Fruit fly (Drosophila melanogaster) whole organism, wandering third instar larva: ENCODE results near the gene MtnE.

ENCODE experiments used
- CG32264 ChIP-seq: fragments of 200-800 bp; sonication (Bioruptor generic); optimal IDR thresholded peaks from 2 replicates; lab custom pipeline; 2016; ENCODE audit warnings: missing biosample characterization, missing genetic modification characterization
- CG9705 ChIP-seq: fragments of 200-800 bp; sonication (Bioruptor generic); optimal IDR thresholded peaks from 2 replicates; lab custom pipeline; 2018; ENCODE audit warnings: missing biosample characterization, mild to moderate bottlenecking, missing genetic modification characterization
- CrebA ChIP-seq: fragments of 200-800 bp; sonication (Bioruptor generic); optimal IDR thresholded peaks from 2 replicates; lab custom pipeline; 2016; ENCODE audit warnings: missing biosample characterization, mild to moderate bottlenecking, missing genetic modification characterization, borderline replicate concordance
- Dfd ChIP-seq: fragments of >200 bp; optimal IDR thresholded peaks from 2 replicates; lab custom pipeline; 2017; ENCODE audit warnings: missing biosample characterization, missing genetic modification characterization
- Dif ChIP-seq: fragments of 200-275, 200-300 bp; sonication (Bioruptor generic); optimal IDR thresholded peaks from 2 replicates; lab custom pipeline; 2018; ENCODE audit warnings: missing biosample characterization, missing genetic modification characterization; ENCODE audit not compliant: partially characterized antibody
- GATAd ChIP-seq: sonication (Bioruptor generic); optimal IDR thresholded peaks from 2 replicates; lab custom pipeline; 2016; ENCODE audit warnings: missing biosample characterization, missing genetic modification characterization
- HLH106 ChIP-seq: fragments of 200-800 bp; optimal IDR thresholded peaks from 3 replicates; lab custom pipeline; 2019; ENCODE audit warnings: missing biosample characterization, mild to moderate bottlenecking, missing genetic modification characterization, moderate library complexity
- Hr78 ChIP-seq: fragments of >200 bp; optimal IDR thresholded peaks from 2 replicates; lab custom pipeline; 2017; ENCODE audit warnings: missing biosample characterization, missing genetic modification characterization
- Hr83 ChIP-seq: fragments of 200-300 bp; sonication (Bioruptor generic); optimal IDR thresholded peaks from 2 replicates; lab custom pipeline; 2016; ENCODE audit warnings: missing biosample characterization, mild to moderate bottlenecking, missing genetic modification characterization, moderate library complexity; ENCODE audit not compliant: poor library complexity, severe bottlenecking
- Jra ChIP-seq: sonication (Bioruptor generic); optimal IDR thresholded peaks from 2 replicates; lab custom pipeline; 2016; ENCODE audit warnings: missing biosample characterization, missing genetic modification characterization
- Mio ChIP-seq: sonication (Bioruptor generic); optimal IDR thresholded peaks from 2 replicates; lab custom pipeline; 2016; ENCODE audit warnings: missing biosample characterization, missing genetic modification characterization
- Myc ChIP-seq: fragments of >200 bp; optimal IDR thresholded peaks from 2 replicates; lab custom pipeline; 2017
- N ChIP-seq: fragments of >200 bp; optimal IDR thresholded peaks from 2 replicates; lab custom pipeline; 2018; ENCODE audit warnings: missing biosample characterization, missing external identifiers, missing genetic modification characterization
- OdsH ChIP-seq: fragments of 200-800 bp; sonication (Bioruptor generic); optimal IDR thresholded peaks from 2 replicates; lab custom pipeline; 2016; ENCODE audit warnings: missing biosample characterization, mild to moderate bottlenecking, missing genetic modification characterization
- Sp1 ChIP-seq: fragments of 200-800 bp; sonication (Bioruptor generic); optimal IDR thresholded peaks from 3 replicates; lab custom pipeline; 2019; ENCODE audit warnings: missing biosample characterization, mild to moderate bottlenecking, missing genetic modification characterization, moderate library complexity
- Vsx2 ChIP-seq: fragments of 200-300, 225-300 bp; sonication (Bioruptor generic); optimal IDR thresholded peaks from 2 replicates; lab custom pipeline; 2018; ENCODE audit warnings: missing biosample characterization, missing genetic modification characterization; ENCODE audit not compliant: partially characterized antibody
- br ChIP-seq: fragments of 200-800 bp; sonication (Bioruptor generic); optimal IDR thresholded peaks from 2 replicates; lab custom pipeline; 2016; ENCODE audit warnings: missing biosample characterization, missing genetic modification characterization
- brk ChIP-seq: fragments of 200-800 bp; sonication (Bioruptor generic); optimal IDR thresholded peaks from 2 replicates; lab custom pipeline; 2016; ENCODE audit warnings: missing biosample characterization, mild to moderate bottlenecking, missing genetic modification characterization
- dl ChIP-seq, 2 experiments: fragments of 175-275, 200-275 bp in 1 of 2; fragments of 200-275 bp in 1 of 2; sonication (Bioruptor generic); optimal IDR thresholded peaks; lab custom pipeline; 2018; ENCODE audit warnings: mild to moderate bottlenecking in 2 of 2, missing biosample characterization in 2 of 2, missing genetic modification characterization in 2 of 2, moderate library complexity in 2 of 2; ENCODE audit not compliant: partially characterized antibody in 2 of 2, insufficient read depth in 1 of 2
- foxo ChIP-seq, 2 experiments: fragments of 200-800 bp; sonication (Bioruptor generic); optimal IDR thresholded peaks; 2 replicates in 1 of 2; 3 replicates in 1 of 2; lab custom pipeline; 2016 to 2017; ENCODE audit warnings: missing biosample characterization in 2 of 2, missing genetic modification characterization in 2 of 2
- fru ChIP-seq: fragments of 200-800 bp; sonication (Bioruptor generic); optimal IDR thresholded peaks from 3 replicates; lab custom pipeline; 2016; ENCODE audit warnings: missing biosample characterization, mild to moderate bottlenecking, missing genetic modification characterization
- jim ChIP-seq: fragments of 175-275, 200-325 bp; sonication (Bioruptor generic); optimal IDR thresholded peaks from 2 replicates; lab custom pipeline; 2016; ENCODE audit warnings: missing biosample characterization, mild to moderate bottlenecking, missing genetic modification characterization
- pan ChIP-seq: fragments of >200 bp; optimal IDR thresholded peaks from 2 replicates; lab custom pipeline; 2017
- psq ChIP-seq: fragments of 200-800 bp; sonication (Bioruptor generic); optimal IDR thresholded peaks from 3 replicates; lab custom pipeline; 2017; ENCODE audit warnings: missing biosample characterization, mild to moderate bottlenecking, missing genetic modification characterization, moderate library complexity
- rgr ChIP-seq: fragments of 200-800 bp; sonication (Bioruptor generic); optimal IDR thresholded peaks from 3 replicates; lab custom pipeline; 2016; ENCODE audit warnings: missing biosample characterization, mild to moderate bottlenecking, missing genetic modification characterization
- sage ChIP-seq: fragments of 200-800 bp; sonication (Bioruptor generic); optimal IDR thresholded peaks from 2 replicates; lab custom pipeline; 2016; ENCODE audit warnings: missing biosample characterization, mild to moderate bottlenecking, missing genetic modification characterization
- sv ChIP-seq: fragments of 200-800 bp; sonication (Bioruptor generic); optimal IDR thresholded peaks from 3 replicates; lab custom pipeline; 2016; ENCODE audit warnings: missing biosample characterization, missing genetic modification characterization
- usp ChIP-seq: fragments of >200 bp; optimal IDR thresholded peaks from 2 replicates; lab custom pipeline; 2017; ENCODE audit warnings: missing biosample characterization, missing genetic modification characterization
- woc ChIP-seq: sonication (Bioruptor generic); optimal IDR thresholded peaks from 2 replicates; lab custom pipeline; 2016; ENCODE audit warnings: missing biosample characterization, mild to moderate bottlenecking, missing genetic modification characterization

Gene MtnE

DNA sequence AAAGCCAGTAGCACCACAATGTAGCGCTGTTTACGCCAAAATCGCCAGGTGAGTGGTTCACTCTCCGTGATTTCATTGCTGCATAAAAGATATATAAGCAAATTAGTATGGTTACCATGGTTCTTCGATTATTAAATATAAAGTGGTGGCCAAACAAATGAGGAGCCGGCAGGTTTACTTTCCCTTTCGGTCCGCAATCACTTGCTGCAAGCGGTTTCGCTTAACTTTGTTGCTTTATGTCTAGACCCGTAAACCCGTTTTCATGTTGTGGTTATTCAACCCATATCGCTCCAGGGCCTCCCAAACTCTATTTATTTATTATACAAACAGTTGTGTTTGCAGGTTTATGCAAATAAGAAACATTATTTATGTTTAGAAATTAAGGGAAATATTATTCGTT, 25.1 kb downstream of the MtnE start:
- TF ChIP-seq jim (GFP tag; lab: Kevin White, UChicago) (no peak), Myc (lab: Kevin White, UChicago) (no peak), CG32264 (no peak), Hr83 (GFP tag; lab: Kevin White, UChicago) (no peak), Dfd (GFP tag; lab: Kevin White, UChicago) (no peak), OdsH (no peak), HLH106 (tag; lab: Kevin White, UChicago) (no peak), br (GFP tag; lab: Kevin White, UChicago) (no peak), Sp1 (GFP tag; lab: Kevin White, UChicago) (no peak), dl (GFP tag; optimal IDR thresholded peaks at IDR 0.05; lab: Kevin White, UChicago; ENCODE audit: insufficient read depth in 1 of 2, partially characterized antibody in 2 of 2) (no peak)

DNA sequence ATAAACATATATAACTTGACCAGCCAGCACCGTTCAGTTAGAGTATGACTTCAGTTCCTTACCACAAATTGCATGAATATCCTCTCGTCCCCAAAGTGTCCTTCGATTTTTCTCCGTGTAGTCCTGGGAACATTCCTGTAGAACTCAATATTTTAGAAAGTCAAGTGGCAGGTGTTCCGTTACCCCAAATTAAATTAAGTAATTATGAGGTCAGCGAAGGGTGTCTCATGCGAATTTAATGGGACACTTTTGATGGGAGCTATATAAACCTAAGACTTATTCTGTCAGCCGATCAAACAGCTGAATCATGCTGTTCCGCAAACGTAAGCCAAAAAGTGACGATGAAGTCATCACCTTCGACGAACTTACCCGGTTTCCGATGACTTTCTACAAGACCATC, 30.0 kb downstream of the MtnE start, which contains the start of gene Or92a:
TSS of gene Or92a (plus strand) at position 301 of the 400 bp plus-strand sequence.
- TF ChIP-seq CG9705 (no peak), N (no peak), pan (lab: Kevin White, UChicago) (no peak), rgr (no peak), OdsH (no peak), Dfd (GFP tag; lab: Kevin White, UChicago) (no peak), usp (no peak), Hr83 (GFP tag; lab: Kevin White, UChicago) (no peak), Vsx2 (GFP tag; lab: Kevin White, UChicago) (no peak), foxo (GFP tag; optimal IDR thresholded peaks at IDR 0.05; lab: Kevin White, UChicago) (no peak), psq (no peak), Jra (GFP tag; lab: Kevin White, UChicago) (no peak), woc (GFP tag; lab: Kevin White, UChicago) (no peak), Hr78 (no peak), fru (GFP tag; lab: Kevin White, UChicago) (no peak), Dif (GFP tag; lab: Kevin White, UChicago) (no peak), jim (GFP tag; lab: Kevin White, UChicago) (no peak), sv (GFP tag; lab: Kevin White, UChicago) (no peak), GATAd (GFP tag; lab: Kevin White, UChicago) (no peak)

DNA sequence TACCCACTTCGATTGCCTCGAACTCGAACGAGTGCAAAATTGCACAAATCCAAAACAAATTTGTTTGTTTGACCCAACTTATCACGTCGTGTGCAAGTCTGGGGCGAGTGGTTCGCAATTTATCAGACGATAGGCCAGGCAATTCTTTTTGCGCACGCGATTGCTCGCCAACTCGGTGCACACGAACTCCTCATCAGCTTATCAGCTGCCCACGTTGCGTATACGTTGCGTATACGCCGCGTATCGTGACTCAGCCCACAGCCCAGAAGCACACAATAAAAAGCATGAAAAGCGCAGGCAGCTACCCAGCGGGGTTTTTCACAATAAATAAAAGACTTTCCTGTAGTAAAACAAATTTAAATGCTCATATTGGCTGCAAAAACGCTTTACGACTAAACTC, 30.9 kb downstream of the MtnE start, which contains the start of gene MtnB:
TSS of gene MtnB (minus strand) at position 101 of the 400 bp plus-strand sequence.
- TF ChIP-seq Vsx2 (GFP tag; lab: Kevin White, UChicago): no peak
- no peak for TF ChIP-seq sage (GFP tag; lab: Kevin White, UChicago)
- no peak for TF ChIP-seq foxo (GFP tag; optimal IDR thresholded peaks at IDR 0.05; lab: Kevin White, UChicago)
- TF ChIP-seq br (GFP tag; lab: Kevin White, UChicago): no peak
- no peak for TF ChIP-seq Hr78
- TF ChIP-seq N: no peak
- no peak for TF ChIP-seq jim (GFP tag; lab: Kevin White, UChicago)
- no peak for TF ChIP-seq brk
- no peak for TF ChIP-seq psq
- no peak for TF ChIP-seq Dfd (GFP tag; lab: Kevin White, UChicago)
- TF ChIP-seq Jra (GFP tag; lab: Kevin White, UChicago): no peak
- TF ChIP-seq CrebA (GFP tag; lab: Kevin White, UChicago): no peak
- TF ChIP-seq woc (GFP tag; lab: Kevin White, UChicago): no peak

DNA sequence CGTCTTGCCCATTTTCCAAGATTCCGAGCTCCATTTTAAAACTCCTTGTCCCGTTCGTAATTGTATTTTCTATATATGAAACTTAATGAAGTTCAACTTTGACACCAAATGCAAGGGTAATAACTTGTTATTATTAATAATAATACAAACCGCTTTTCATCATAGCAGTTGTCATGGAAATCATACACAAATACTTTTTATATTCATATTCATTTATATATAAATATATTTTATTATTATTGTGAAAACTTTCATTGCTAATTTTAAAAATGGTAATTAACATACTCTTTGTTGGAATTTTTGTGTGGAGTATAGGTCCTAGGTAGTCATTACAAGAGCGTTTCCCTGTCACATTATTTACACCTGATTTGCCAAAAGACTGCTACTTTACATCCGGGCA, 32.6 kb downstream of the MtnE start, which contains the start of gene CG46441:
TSS of gene CG46441 (minus strand) at position 101 of the 400 bp plus-strand sequence.
- no peak for TF ChIP-seq Jra (GFP tag; lab: Kevin White, UChicago)
- TF ChIP-seq HLH106 (tag; lab: Kevin White, UChicago): no peak
- no peak for TF ChIP-seq foxo (GFP tag; optimal IDR thresholded peaks at IDR 0.05; lab: Kevin White, UChicago)
- no peak for TF ChIP-seq GATAd (GFP tag; lab: Kevin White, UChicago)
- no peak for TF ChIP-seq woc (GFP tag; lab: Kevin White, UChicago)
- TF ChIP-seq sage (GFP tag; lab: Kevin White, UChicago): no peak
- TF ChIP-seq OdsH: no peak
- no peak for TF ChIP-seq Hr83 (GFP tag; lab: Kevin White, UChicago)

DNA sequence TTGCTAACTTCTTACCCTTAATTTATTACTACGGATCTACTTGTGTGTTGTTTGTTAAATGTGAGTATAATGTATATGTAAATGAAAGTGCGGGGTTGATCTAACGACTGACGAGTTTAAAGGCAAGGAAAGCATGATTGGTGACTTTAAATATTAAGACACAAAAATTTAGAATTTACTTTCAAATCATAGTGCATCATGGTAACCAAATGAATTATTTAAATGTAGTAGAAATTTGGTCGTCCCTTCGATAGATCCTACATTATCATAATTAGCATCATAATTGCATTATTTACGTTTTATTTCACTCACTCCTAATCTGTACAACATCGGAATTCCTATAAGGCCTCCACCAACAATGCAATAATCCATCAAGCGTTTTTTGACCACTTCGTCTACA, 33.2 kb downstream of the MtnE start, which contains the start of gene Dic2:
TSS of gene Dic2 (minus strand) at position 101 of the 400 bp plus-strand sequence.
- TF ChIP-seq Mio (no peak), br (GFP tag; lab: Kevin White, UChicago) (no peak), CrebA (GFP tag; lab: Kevin White, UChicago) (no peak)
- TF ChIP-seq, all 38 proteins: peak for 0
